Worm (Caenorhabditis elegans) whole organism, young adult: Measurements from ENCODE around the gene C13A2.3.

ENCODE experiments used
- B0035.1 ChIP-seq: sonication (generic microtip); optimal IDR thresholded peaks from 2 replicates; lab custom pipeline; 2016; ENCODE audit warnings: missing genetic modification characterization, mild to moderate bottlenecking, missing compliant biosample characterization, missing genotype, missing genetic modification reagents
- B0336.3 ChIP-seq: fragments of 200-800 bp; sonication (Bioruptor generic); IDR thresholded peaks from 2 replicates; pipeline ENCODE4 v1.3.6; 2022; ENCODE audit warnings: missing genetic modification characterization, missing compliant biosample characterization
- C06A6.2 ChIP-seq: fragments of 200-800 bp; sonication (Bioruptor generic); conservative IDR thresholded peaks from 2 replicates; pipeline ENCODE4 v1.3.6; 2022; ENCODE audit warnings: missing genetic modification characterization, missing compliant biosample characterization
- F37B4.10 ChIP-seq: fragments of 200-800 bp; sonication (Bioruptor generic); IDR thresholded peaks from 2 replicates; pipeline ENCODE4 v1.3.6; 2022; ENCODE audit warnings: missing genetic modification characterization, missing compliant biosample characterization
- F52B5.7 ChIP-seq: sonication (generic microtip); optimal IDR thresholded peaks from 2 replicates; lab custom pipeline; 2016; ENCODE audit warnings: mild to moderate bottlenecking, missing genetic modification characterization, missing compliant biosample characterization
- F57C9.4 ChIP-seq: sonication (generic microtip); optimal IDR thresholded peaks from 2 replicates; lab custom pipeline; 2017; ENCODE audit warnings: mild to moderate bottlenecking, missing genetic modification characterization, missing compliant biosample characterization
- K12H6.12 ChIP-seq: fragments of 200-800 bp; sonication (Bioruptor generic); optimal IDR thresholded peaks from 2 replicates; lab custom pipeline; 2018; ENCODE audit warnings: mild to moderate bottlenecking, missing genetic modification characterization, missing compliant biosample characterization
- T26A5.8 ChIP-seq: sonication (generic microtip); optimal IDR thresholded peaks from 2 replicates; lab custom pipeline; 2016; ENCODE audit warnings: missing genetic modification characterization, missing compliant biosample characterization
- Y53F4B.3 ChIP-seq: fragments of 200-800 bp; sonication (Bioruptor generic); IDR thresholded peaks from 2 replicates; pipeline ENCODE4 v1.3.6; 2022; ENCODE audit warnings: missing genetic modification reagents, missing genetic modification characterization, missing compliant biosample characterization
- Y95B8A.8 ChIP-seq: fragments of 200-800 bp; sonication (Bioruptor generic); IDR thresholded peaks from 2 replicates; pipeline ENCODE4 v1.3.6; 2022; ENCODE audit warnings: missing genetic modification reagents, missing genetic modification characterization, missing compliant biosample characterization
- ama-1 ChIP-seq, 3 experiments: fragments of 150-350 bp in 1 of 3; sonication (generic microtip) in 2 of 3; optimal IDR thresholded peaks; 2 replicates each; lab custom pipeline; 2014 to 2018; ENCODE audit warnings: missing biosample characterization in 2 of 3, missing genetic modification characterization in 2 of 3, missing genetic modification reagents in 2 of 3
- aptf-2 ChIP-seq: fragments of 200-800 bp; sonication (Bioruptor generic); conservative IDR thresholded peaks from 2 replicates; pipeline ENCODE4 v1.3.6; 2022; ENCODE audit warnings: missing genetic modification reagents, missing genetic modification characterization, missing compliant biosample characterization
- aptf-3 ChIP-seq: fragments of 200-800 bp; sonication (Bioruptor generic); IDR thresholded peaks from 2 replicates; pipeline ENCODE4 v1.3.6; 2022; ENCODE audit warnings: missing genetic modification characterization, missing compliant biosample characterization
- ceh-100 ChIP-seq: fragments of 200-800 bp; sonication (Bioruptor generic); IDR thresholded peaks from 2 replicates; pipeline ENCODE4 v1.3.6; 2022; ENCODE audit warnings: missing genetic modification reagents, missing genetic modification characterization, missing compliant biosample characterization
- ceh-58 ChIP-seq: fragments of 200-800 bp; sonication (Bioruptor generic); IDR thresholded peaks from 2 replicates; pipeline ENCODE4 v1.3.6; 2022; ENCODE audit warnings: missing genetic modification characterization, missing compliant biosample characterization
- ceh-79 ChIP-seq: sonication (generic microtip); optimal IDR thresholded peaks from 2 replicates; lab custom pipeline; 2017; ENCODE audit warnings: mild to moderate bottlenecking, missing genetic modification characterization, missing compliant biosample characterization
- chd-7 ChIP-seq: sonication (generic microtip); optimal IDR thresholded peaks from 2 replicates; lab custom pipeline; 2016; ENCODE audit warnings: mild to moderate bottlenecking, missing genetic modification characterization, moderate library complexity, missing compliant biosample characterization
- die-1 ChIP-seq: sonication (generic microtip); optimal IDR thresholded peaks from 2 replicates; lab custom pipeline; 2016; ENCODE audit warnings: missing genotype, mild to moderate bottlenecking, missing genetic modification characterization, missing compliant biosample characterization
- dpff-1 ChIP-seq: sonication (generic microtip); optimal IDR thresholded peaks from 2 replicates; lab custom pipeline; 2017; ENCODE audit warnings: mild to moderate bottlenecking, missing genetic modification characterization, missing compliant biosample characterization
- dpl-1 ChIP-seq: fragments of 150-350 bp; optimal IDR thresholded peaks from 2 replicates; lab custom pipeline; 2014; ENCODE audit warnings: missing biosample characterization, missing genetic modification reagents, missing genetic modification characterization
- efl-1 ChIP-seq: fragments of 150-350 bp; optimal IDR thresholded peaks from 2 replicates; lab custom pipeline; 2014; ENCODE audit warnings: missing biosample characterization, missing genetic modification reagents, missing genetic modification characterization
- egl-44 ChIP-seq: fragments of 200-800 bp; sonication (Bioruptor generic); IDR thresholded peaks from 2 replicates; pipeline ENCODE4 v1.3.6; 2022; ENCODE audit warnings: missing genetic modification reagents, missing genetic modification characterization, missing compliant biosample characterization
- hrde-1 ChIP-seq: sonication (generic microtip); optimal IDR thresholded peaks from 2 replicates; lab custom pipeline; 2016; ENCODE audit warnings: missing genetic modification characterization, mild to moderate bottlenecking, missing compliant biosample characterization, moderate library complexity, missing genotype, missing genetic modification reagents, borderline replicate concordance
- lag-1 ChIP-seq: fragments of 200-800 bp; sonication (Bioruptor generic); IDR thresholded peaks from 2 replicates; pipeline ENCODE4 v1.3.6; 2022; ENCODE audit warnings: missing genetic modification reagents, missing genetic modification characterization, missing compliant biosample characterization
- lin-40 ChIP-seq: sonication (generic microtip); optimal IDR thresholded peaks from 2 replicates; lab custom pipeline; 2016; ENCODE audit warnings: missing genetic modification characterization, mild to moderate bottlenecking, missing compliant biosample characterization, missing genotype, missing genetic modification reagents
- lsl-1 ChIP-seq: fragments of 200-800 bp; sonication (Bioruptor generic); optimal IDR thresholded peaks from 2 replicates; lab custom pipeline; 2018; ENCODE audit warnings: mild to moderate bottlenecking, missing genetic modification characterization, moderate library complexity, missing compliant biosample characterization
- mcd-1 ChIP-seq: fragments of 200-800 bp; sonication (Bioruptor generic); IDR thresholded peaks from 2 replicates; pipeline ENCODE4 v1.3.6; 2022; ENCODE audit warnings: missing genetic modification reagents, missing genetic modification characterization, missing compliant biosample characterization
- mxl-1 ChIP-seq: sonication (generic microtip); optimal IDR thresholded peaks from 2 replicates; lab custom pipeline; 2016; ENCODE audit warnings: missing genetic modification characterization, missing compliant biosample characterization
- nhr-179 ChIP-seq: sonication (generic microtip); optimal IDR thresholded peaks from 2 replicates; lab custom pipeline; 2016; ENCODE audit warnings: mild to moderate bottlenecking, missing genetic modification characterization, missing compliant biosample characterization
- nhr-80 ChIP-seq: sonication (generic microtip); optimal IDR thresholded peaks from 2 replicates; lab custom pipeline; 2016; ENCODE audit warnings: missing genetic modification characterization, missing compliant biosample characterization
- nhr-90 ChIP-seq: sonication (generic microtip); optimal IDR thresholded peaks from 2 replicates; lab custom pipeline; 2016; ENCODE audit warnings: missing genotype, mild to moderate bottlenecking, missing genetic modification characterization, missing compliant biosample characterization
- rcor-1 ChIP-seq: fragments of 200-800 bp; sonication (Bioruptor generic); IDR thresholded peaks from 2 replicates; pipeline ENCODE4 v1.3.6; 2022; ENCODE audit warnings: missing genetic modification reagents, missing genetic modification characterization, missing compliant biosample characterization
- snpc-1.3 ChIP-seq: sonication (generic microtip); optimal IDR thresholded peaks from 2 replicates; lab custom pipeline; 2017; ENCODE audit warnings: missing genetic modification characterization, mild to moderate bottlenecking, missing compliant biosample characterization, antibody characterized with exemption, moderate library complexity, missing genotype, missing genetic modification reagents; ENCODE audit not compliant: insufficient read depth
- snpc-3.4 ChIP-seq: sonication (generic microtip); optimal IDR thresholded peaks from 2 replicates; lab custom pipeline; 2017; ENCODE audit warnings: missing genetic modification characterization, mild to moderate bottlenecking, missing compliant biosample characterization, antibody characterized with exemption, moderate library complexity, missing genotype, missing genetic modification reagents
- snpc-4 ChIP-seq, 5 experiments: fragments of 150-350 bp in 1 of 5; sonication (generic microtip) in 4 of 5; optimal IDR thresholded peaks; 2 replicates each; lab custom pipeline; 2014 to 2018; ENCODE audit warnings: missing genetic modification characterization in 5 of 5, missing biosample characterization in 3 of 5, antibody characterized with exemption in 2 of 5, mild to moderate bottlenecking in 2 of 5, missing compliant biosample characterization in 2 of 5, missing genotype in 2 of 5, moderate library complexity in 2 of 5, missing genetic modification reagents in 1 of 5
- somi-1 ChIP-seq: fragments of 200-800 bp; sonication (Bioruptor generic); optimal IDR thresholded peaks from 2 replicates; lab custom pipeline; 2018; ENCODE audit warnings: mild to moderate bottlenecking, missing genetic modification characterization, missing compliant biosample characterization
- sptf-2 ChIP-seq: fragments of 200-800 bp; sonication (Bioruptor generic); optimal IDR thresholded peaks from 2 replicates; lab custom pipeline; 2018; ENCODE audit warnings: mild to moderate bottlenecking, missing genetic modification characterization, missing compliant biosample characterization
- zfh-2 ChIP-seq: fragments of 200-800 bp; sonication (Bioruptor generic); conservative IDR thresholded peaks from 2 replicates; pipeline ENCODE4 v1.3.6; 2022; ENCODE audit warnings: missing genetic modification reagents, missing genetic modification characterization, missing compliant biosample characterization
- ztf-22 ChIP-seq: fragments of 200-800 bp; sonication (Bioruptor generic); optimal IDR thresholded peaks from 2 replicates; lab custom pipeline; 2018; ENCODE audit warnings: mild to moderate bottlenecking, missing genetic modification characterization, moderate library complexity, missing compliant biosample characterization

Gene C13A2.3

DNA sequence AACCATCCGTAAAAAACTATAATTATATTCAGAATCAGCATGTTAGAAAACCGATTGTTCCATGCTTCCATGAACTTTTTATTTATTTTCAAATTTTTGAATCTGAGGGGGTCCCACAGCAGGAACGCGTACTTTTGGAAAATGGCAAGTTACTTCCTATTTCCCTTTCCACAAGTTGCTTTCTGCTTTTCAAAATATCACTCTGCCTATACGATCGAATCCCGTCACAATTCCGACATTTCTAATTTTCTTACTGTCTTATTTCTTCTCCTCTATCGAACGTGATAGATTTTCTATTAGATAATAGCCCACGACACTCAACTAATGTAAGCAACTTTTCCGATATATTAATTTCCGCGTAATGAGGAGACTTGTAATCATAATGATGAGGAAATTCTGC lies 6.6 kb upstream of the C13A2.3 start, which contains the start of gene C13A2.5:
TSS of gene C13A2.5 (plus strand) at position 301 of the 400 bp plus-strand sequence.
- TF ChIP-seq mcd-1 (no peak), dpl-1 (GFP tag; lab: Kevin White, UChicago) (no peak), ceh-58 (GFP tag; lab: Robert Waterston, UW) (no peak), aptf-2 (no peak), lag-1 (GFP tag; lab: Robert Waterston, UW) (no peak), nhr-90 (tag; lab: Kevin White, UChicago) (no peak), sptf-2 (GFP tag; lab: Kevin White, UChicago) (no peak), lsl-1 (GFP tag; lab: Kevin White, UChicago) (no peak), hrde-1 (tag; lab: Kevin White, UChicago) (no peak)

DNA sequence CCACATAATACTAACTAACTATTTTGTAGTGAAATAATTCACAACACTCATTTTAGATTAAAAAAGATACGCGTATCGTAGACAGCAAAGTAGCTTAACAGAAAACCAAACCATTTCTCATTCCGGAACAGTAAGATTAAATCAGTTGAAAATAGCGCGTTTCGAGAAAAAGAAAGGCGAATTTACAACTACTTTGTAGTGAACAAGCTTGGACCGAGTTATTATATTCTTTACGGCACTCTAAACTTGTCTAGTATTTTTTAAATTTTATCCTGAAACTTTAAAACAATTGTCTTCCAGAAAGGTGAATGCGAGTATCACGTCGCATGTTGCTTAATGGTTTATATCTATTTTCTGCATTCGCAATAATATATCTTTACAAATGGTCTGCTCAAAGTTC lies 3.0 kb upstream of the C13A2.3 start, which contains the start of gene C13A2.4:
TSS of gene C13A2.4 (plus strand) at position 301 of the 400 bp plus-strand sequence.
- TF ChIP-seq zfh-2 (GFP tag; lab: Robert Waterston, UW) (no peak), Y53F4B.3 (GFP tag; lab: Robert Waterston, UW) (no peak), B0336.3 (GFP tag; lab: Robert Waterston, UW) (no peak), snpc-4 (GFP tag; optimal IDR thresholded peaks at IDR 0.05; lab: Kevin White, UChicago) (no peak), snpc-4 (tag; optimal IDR thresholded peaks at IDR 0.05; lab: Kevin White, UChicago) (no peak), B0035.1 (tag; lab: Kevin White, UChicago) (no peak), chd-7 (no peak), nhr-90 (tag; lab: Kevin White, UChicago) (no peak), nhr-179 (no peak), aptf-2 (no peak), efl-1 (no peak), somi-1 (GFP tag; lab: Kevin White, UChicago) (no peak), T26A5.8 (tag; lab: Kevin White, UChicago) (no peak)

DNA sequence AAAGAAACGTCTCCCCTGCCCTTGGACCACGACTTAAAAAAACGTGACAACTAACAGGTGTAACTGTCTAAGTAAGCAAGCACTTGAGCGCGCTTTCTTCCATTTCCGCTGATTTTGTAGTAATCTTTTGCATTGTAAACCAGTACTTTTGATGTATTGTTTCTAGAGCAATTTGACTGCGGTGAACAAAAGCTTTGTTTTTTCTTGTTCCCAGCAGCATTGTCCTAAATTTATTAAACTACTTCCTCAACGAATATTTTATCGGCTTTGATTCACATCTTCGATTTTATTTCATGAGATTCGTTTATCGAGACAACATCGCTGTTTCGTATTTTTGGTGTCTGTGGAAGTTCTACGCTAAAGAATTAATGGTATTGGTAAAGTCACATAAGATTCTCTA lies 6.6 kb downstream of the C13A2.3 start, which contains the start of gene C13A2.1:
TSS of gene C13A2.1 (plus strand) at position 301 of the 400 bp plus-strand sequence.
- TF ChIP-seq lin-40: no peak

DNA sequence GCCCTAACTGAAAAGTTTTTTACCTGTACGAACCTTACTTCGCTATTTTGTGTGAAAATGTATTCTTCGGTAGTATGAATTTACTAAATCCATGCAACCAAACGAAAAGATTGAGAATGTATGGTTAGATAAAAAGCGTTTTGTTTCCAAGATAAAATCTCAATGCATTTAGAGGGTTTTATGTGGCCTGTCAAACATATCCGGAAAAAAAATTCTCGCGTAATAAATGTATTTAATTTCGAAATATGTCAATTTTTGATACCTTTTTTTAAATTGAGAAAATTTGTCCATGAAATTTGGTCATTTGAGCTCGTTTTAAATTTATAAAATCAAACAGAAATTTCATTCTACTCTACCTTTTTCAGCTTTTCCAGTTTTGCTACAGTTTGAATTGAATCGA lies 13.1 kb downstream of the C13A2.3 start, which contains the start of gene F07G11.4:
TSS of gene F07G11.4 (minus strand) at position 101 of the 400 bp plus-strand sequence.
- TF ChIP-seq F52B5.7 (tag; lab: Kevin White, UChicago) (no peak), C06A6.2 (GFP tag; lab: Robert Waterston, UW) (no peak), K12H6.12 (tag; lab: Kevin White, UChicago) (no peak), B0035.1 (tag; lab: Kevin White, UChicago) (no peak)

DNA sequence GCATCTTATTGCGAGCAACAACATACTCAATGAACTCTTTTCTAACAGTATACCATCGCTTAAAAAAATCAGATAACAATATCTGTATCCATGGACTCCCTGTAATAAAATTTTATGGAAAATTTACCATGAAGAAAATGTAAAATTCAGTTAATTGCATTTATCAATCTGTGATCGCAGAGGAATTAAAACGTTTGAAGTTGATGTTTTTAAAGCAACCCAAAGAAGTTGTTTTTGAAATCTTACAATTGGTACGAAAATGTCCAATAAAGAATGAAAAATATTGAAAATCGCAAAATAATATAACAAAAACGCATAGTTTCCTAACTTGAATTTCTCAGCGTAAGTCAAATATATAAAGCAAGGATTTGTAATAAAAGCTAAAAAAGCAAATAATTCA lies 15.1 kb downstream of the C13A2.3 start, which contains the start of gene srj-32:
TSS of gene srj-32 (minus strand) at position 101 of the 400 bp plus-strand sequence.
- TF ChIP-seq die-1 (tag; lab: Kevin White, UChicago) (no peak), F57C9.4 (tag; lab: Kevin White, UChicago) (no peak), snpc-1.3 (tag; lab: Kevin White, UChicago) (no peak), rcor-1 (GFP tag; lab: Robert Waterston, UW) (no peak), ceh-79 (tag; lab: Kevin White, UChicago) (no peak), mxl-1 (no peak), egl-44 (GFP tag; lab: Robert Waterston, UW) (no peak), ama-1 (optimal IDR thresholded peaks at IDR 0.05; lab: Kevin White, UChicago) (no peak), ama-1 (GFP tag; optimal IDR thresholded peaks at IDR 0.05; lab: Kevin White, UChicago) (no peak), dpff-1 (no peak), ceh-100 (GFP tag; lab: Robert Waterston, UW) (no peak), F37B4.10 (GFP tag; lab: Robert Waterston, UW) (no peak), snpc-3.4 (no peak), lsl-1 (GFP tag; lab: Kevin White, UChicago) (no peak), aptf-3 (no peak), ztf-22 (GFP tag; lab: Kevin White, UChicago) (no peak), Y95B8A.8 (GFP tag; lab: Robert Waterston, UW) (no peak), nhr-80 (tag; lab: Kevin White, UChicago) (no peak)
